Fruit fly (Drosophila melanogaster): ENCODE data around the gene sosie.

sosie gene

DNA sequence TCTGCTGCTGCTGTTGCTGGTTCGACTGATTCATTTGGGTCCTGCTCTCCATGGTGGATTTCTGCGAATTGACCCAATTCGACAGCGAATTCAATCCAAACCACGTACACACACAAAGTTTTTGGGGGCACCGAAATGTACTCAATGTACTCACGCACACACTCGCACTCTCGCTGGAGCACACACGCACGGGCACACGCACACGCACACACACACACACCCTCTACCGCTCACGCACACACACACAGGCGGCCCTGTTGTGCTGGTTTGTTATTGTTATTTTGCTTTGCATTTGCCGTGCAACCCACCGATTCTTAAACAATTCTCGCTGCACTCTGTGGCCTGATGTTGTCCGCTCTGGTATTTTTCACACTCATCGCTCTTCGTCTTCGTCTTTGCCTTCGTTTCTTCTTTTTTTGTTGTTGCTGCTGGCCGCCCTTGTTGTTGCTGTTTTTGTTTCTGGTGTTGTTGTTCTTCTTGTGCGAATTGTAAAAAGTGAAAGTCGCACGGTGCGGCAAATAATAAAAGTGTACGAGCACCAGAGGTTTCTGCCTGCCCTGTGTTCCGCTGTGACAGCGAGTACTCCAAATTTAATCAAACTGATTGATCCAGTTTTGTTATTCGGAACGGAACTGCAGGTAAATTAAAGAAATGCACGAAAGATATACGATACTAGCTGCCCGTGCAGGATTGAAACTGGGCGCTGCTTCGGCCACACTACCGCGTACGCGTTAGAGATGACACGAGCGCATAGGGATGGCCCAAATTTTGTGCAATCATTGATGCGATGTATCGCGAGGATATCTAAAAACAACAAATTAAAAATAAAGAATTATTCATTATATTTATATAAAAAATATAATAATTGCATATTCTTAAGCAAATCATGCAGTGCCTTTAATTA, 42.4 kb downstream of the sosie start, which contains the start of gene CG3744:
CG3744 (minus strand) TSS at position 716 of the 904 bp plus-strand sequence.
- TF ChIP-seq Dll (optimal IDR thresholded peaks at IDR 0.05) (no peak), CG8478 (optimal IDR thresholded peaks at IDR 0.05) (peak; percentile 59)

dm6 chr3R:24876843-24877457, 43.2 kb downstream of the sosie start, which contains the start of the genes CG11089 and CG31381:
CG11089 (plus strand) TSS chr3R:24877045.
CG31381 (plus strand) TSS chr3R:24877045.
- TF ChIP-seq EcR (GFP tag; optimal IDR thresholded peaks at IDR 0.05) (no peak), pan (optimal IDR thresholded peaks at IDR 0.05) (no peak), Dll (optimal IDR thresholded peaks at IDR 0.05) (no peak), psq (optimal IDR thresholded peaks at IDR 0.05) (no peak), CG8478 (optimal IDR thresholded peaks at IDR 0.05) (no peak), usp (GFP tag; optimal IDR thresholded peaks at IDR 0.05) (no peak)

dm6 chr3R:24878655-24879054, 44.9 kb downstream of the sosie start:
- no peak for TF ChIP-seq psq (optimal IDR thresholded peaks at IDR 0.05)

dm6 chr3R:24886470-24886869, 52.7 kb downstream of the sosie start:
- TF ChIP-seq EcR (GFP tag; optimal IDR thresholded peaks at IDR 0.05) = no peak

DNA sequence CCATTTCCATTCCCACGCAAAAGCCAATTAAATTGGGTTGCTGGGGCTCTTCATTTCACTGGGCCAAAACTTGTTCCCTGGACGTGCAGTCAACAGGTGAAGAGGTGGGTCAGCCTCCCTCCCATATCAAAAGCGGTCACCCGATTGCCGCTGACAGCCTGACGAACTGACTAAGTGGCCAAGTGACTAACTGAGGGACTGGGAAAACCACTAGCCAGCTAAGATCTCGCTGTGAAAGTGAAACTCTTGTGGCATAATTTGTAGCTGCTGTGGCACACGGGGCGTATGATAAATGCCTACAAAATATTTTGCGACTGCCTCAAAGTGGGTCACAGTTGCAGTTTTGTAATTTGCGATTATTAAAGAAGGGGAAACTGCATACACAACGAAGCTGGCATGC, 54.7 kb downstream of the sosie start:
- TF ChIP-seq psq (optimal IDR thresholded peaks at IDR 0.05) (no peak), EcR (GFP tag; optimal IDR thresholded peaks at IDR 0.05) (no peak)

dm6 chr3R:24889303-24889892, 55.6 kb downstream of the sosie start:
- TF ChIP-seq pan (optimal IDR thresholded peaks at IDR 0.05) (no peak), usp (GFP tag; optimal IDR thresholded peaks at IDR 0.05) (no peak), CG8478 (optimal IDR thresholded peaks at IDR 0.05) (no peak), psq (optimal IDR thresholded peaks at IDR 0.05) (no peak), Dll (optimal IDR thresholded peaks at IDR 0.05) (no peak), EcR (GFP tag; optimal IDR thresholded peaks at IDR 0.05) (no peak)

All from whole organism.